Worm (Caenorhabditis elegans): Measurements from ENCODE around the gene pitr-2.

pitr-2 gene

DNA sequence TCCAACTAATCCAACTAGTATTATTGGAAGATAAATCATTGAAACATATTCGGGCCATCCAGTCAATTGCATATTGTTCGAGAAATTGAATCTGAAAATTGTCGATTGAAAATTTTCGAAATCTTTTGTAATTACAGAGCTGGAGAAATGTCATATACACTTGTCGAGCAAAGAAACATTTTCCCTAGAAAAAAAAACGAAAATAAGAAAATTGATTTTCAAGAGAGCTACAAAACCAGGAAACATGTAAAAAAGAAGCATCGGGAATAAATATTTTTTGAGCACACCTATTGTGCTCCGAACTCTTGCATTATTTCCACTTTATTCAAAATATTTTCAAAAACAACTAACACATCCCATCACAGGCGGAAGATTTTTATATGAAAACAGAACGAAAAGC is 36.5 kb downstream of the pitr-2 start, which contains the start of gene frpr-6:
Gene frpr-6 (minus strand): TSS at position 101 of the 400 bp plus-strand sequence.
- TF ChIP-seq dpl-1 (GFP tag; optimal IDR thresholded peaks at IDR 0.05): no peak

DNA sequence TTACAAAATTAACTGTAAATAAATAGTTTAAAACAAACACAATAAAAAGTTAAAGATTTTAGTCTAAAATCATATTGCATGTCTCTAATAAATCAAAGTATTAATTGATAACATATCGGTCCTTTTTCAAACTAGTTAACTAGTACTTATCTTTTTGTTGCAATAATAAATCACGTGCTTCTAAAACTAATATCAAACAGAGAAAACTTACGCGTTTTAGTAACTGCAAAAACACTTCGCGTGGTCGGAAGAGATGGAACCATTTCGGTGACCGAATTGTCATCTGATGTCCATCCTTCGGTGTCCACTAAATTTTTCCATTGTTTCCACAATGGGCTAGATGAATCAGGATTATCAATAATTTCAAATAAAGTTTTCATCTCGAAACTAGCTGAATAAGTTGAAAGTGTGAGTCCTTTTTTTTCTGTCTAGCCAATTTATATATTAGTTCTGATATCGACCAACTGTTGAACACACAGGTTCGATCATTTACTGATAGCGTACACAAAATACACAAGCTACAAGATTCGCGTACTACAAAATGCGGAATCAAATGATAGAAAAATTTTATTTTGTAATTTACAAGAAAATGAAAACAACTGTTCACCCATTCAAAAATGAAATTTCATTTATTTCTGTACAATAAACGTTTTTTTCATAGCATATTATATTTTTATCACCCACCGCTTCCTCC is 39.1 kb downstream of the pitr-2 start, which contains the start of gene F21C10.9:
Gene F21C10.9 (minus strand): TSS at position 417 of the 694 bp plus-strand sequence.
- TF ChIP-seq lin-35 (GFP tag; optimal IDR thresholded peaks at IDR 0.05): peak in 1 of 2 experiments; percentile 50
- TF ChIP-seq mdl-1 (tag; optimal IDR thresholded peaks at IDR 0.05): peak in 1 of 2 experiments; percentile 16
- peak; percentile 31; the same call in 1 of the 2 replicates for TF ChIP-seq grh-1 (GFP tag; IDR thresholded peaks at IDR 0.05)
- no peak for TF ChIP-seq lin-15B (tag; optimal IDR thresholded peaks at IDR 0.05)
- TF ChIP-seq blmp-1 (tag; optimal IDR thresholded peaks at IDR 0.05): peak; percentile 4
- TF ChIP-seq nhr-19 (GFP tag; conservative IDR thresholded peaks at IDR 0.05): peak; percentile 58
- peak; percentile 23 for TF ChIP-seq nhr-90 (tag; optimal IDR thresholded peaks at IDR 0.05; ENCODE audit: poor library complexity)
- peak; percentile 50 for TF ChIP-seq nhr-71 (tag; optimal IDR thresholded peaks at IDR 0.05)
- TF ChIP-seq nhr-20 (tag; optimal IDR thresholded peaks at IDR 0.05): peak; percentile 57
- peak; percentile 5 for TF ChIP-seq elt-2 (tag; optimal IDR thresholded peaks at IDR 0.05)
- no peak for TF ChIP-seq C04F5.9 (tag; optimal IDR thresholded peaks at IDR 0.05)
- no peak for TF ChIP-seq efl-1 (optimal IDR thresholded peaks at IDR 0.05)
- peak in 1 of 2 experiments; percentile 53 for TF ChIP-seq efl-1 (GFP tag; optimal IDR thresholded peaks at IDR 0.05 in 1 of 2)
- peak in 1 of 6 experiments; percentile 8 for TF ChIP-seq elt-3 (tag; optimal IDR thresholded peaks at IDR 0.05)
- peak; percentile 7 for TF ChIP-seq snu-23 (GFP tag; optimal IDR thresholded peaks at IDR 0.05)
- peak; percentile 80 for TF ChIP-seq nhr-85 (tag)
- TF ChIP-seq alr-1 (tag; optimal IDR thresholded peaks at IDR 0.05; ENCODE audit: borderline replicate concordance): no peak
- no peak for TF ChIP-seq ama-1 (optimal IDR thresholded peaks at IDR 0.05)
- TF ChIP-seq nhr-47 (tag; optimal IDR thresholded peaks at IDR 0.05): no peak
- peak; percentile 2 for TF ChIP-seq lin-14 (GFP tag; optimal IDR thresholded peaks at IDR 0.05)

DNA sequence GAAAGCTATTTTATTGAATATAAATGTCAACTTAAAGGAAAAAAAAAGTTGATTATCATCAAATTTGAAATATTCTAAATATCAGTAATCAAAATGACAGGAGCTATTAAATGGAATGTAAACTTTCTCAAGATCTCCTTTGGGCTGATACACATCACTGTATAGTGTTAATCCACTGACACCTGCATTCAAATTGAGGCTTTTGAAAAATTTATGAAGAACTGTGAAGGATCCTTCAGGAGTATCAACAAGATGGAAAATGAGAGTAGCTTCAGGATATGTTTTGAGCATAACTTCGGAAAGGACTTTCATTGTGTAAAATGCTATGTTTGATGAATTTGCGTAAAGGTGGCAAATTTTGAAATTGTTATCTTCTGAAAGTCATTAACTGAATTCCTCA is 40.3 kb downstream of the pitr-2 start:
- TF ChIP-seq aha-1 (tag; optimal IDR thresholded peaks at IDR 0.05): no peak
- TF ChIP-seq mdl-1 (tag; optimal IDR thresholded peaks at IDR 0.05): no peak
- TF ChIP-seq alr-1 (tag; optimal IDR thresholded peaks at IDR 0.05; ENCODE audit: borderline replicate concordance): no peak
- no peak for TF ChIP-seq pax-3 (tag; optimal IDR thresholded peaks at IDR 0.05)
- 0 out of 2 replicates have a peak, but pooled peaks have one; percentile 19 for TF ChIP-seq ceh-88 (GFP tag; IDR thresholded peaks at IDR 0.05)
- TF ChIP-seq nhr-12 (tag; optimal IDR thresholded peaks at IDR 0.05): no peak
- no peak for TF ChIP-seq sox-4 (tag; optimal IDR thresholded peaks at IDR 0.05)
- TF ChIP-seq nhr-85 (tag): no peak
- TF ChIP-seq ama-1 (optimal IDR thresholded peaks at IDR 0.05): no peak
- TF ChIP-seq nhr-11 (tag; optimal IDR thresholded peaks at IDR 0.05): no peak
- no peak for TF ChIP-seq efl-3 (GFP tag; optimal IDR thresholded peaks at IDR 0.05)
- TF ChIP-seq sup-37 (GFP tag; optimal IDR thresholded peaks at IDR 0.05): no peak
- no peak for TF ChIP-seq unc-130 (tag; optimal IDR thresholded peaks at IDR 0.05)
- no peak for TF ChIP-seq ceh-63 (GFP tag; optimal IDR thresholded peaks at IDR 0.05)
- no peak for TF ChIP-seq ces-1 (GFP tag; optimal IDR thresholded peaks at IDR 0.05)
- no peak for TF ChIP-seq dsc-1 (tag; optimal IDR thresholded peaks at IDR 0.05)
- TF ChIP-seq mep-1 (tag; optimal IDR thresholded peaks at IDR 0.05): no peak
- peak; percentile 44 for TF ChIP-seq lir-3 (tag; optimal IDR thresholded peaks at IDR 0.05; ENCODE audit: poor library complexity)
- TF ChIP-seq elt-2 (tag; optimal IDR thresholded peaks at IDR 0.05): peak; percentile 9
- TF ChIP-seq xbp-1 (tag; optimal IDR thresholded peaks at IDR 0.05): no peak
- TF ChIP-seq lin-35 (GFP tag; optimal IDR thresholded peaks at IDR 0.05): peak in 1 of 2 experiments; percentile 24
- no peak for TF ChIP-seq pqm-1 (tag; optimal IDR thresholded peaks at IDR 0.05)
- TF ChIP-seq fkh-4 (tag; optimal IDR thresholded peaks at IDR 0.05; ENCODE audit: borderline replicate concordance): no peak
- TF ChIP-seq C04F5.9 (tag; optimal IDR thresholded peaks at IDR 0.05): no peak
- TF ChIP-seq sptf-1 (tag; optimal IDR thresholded peaks at IDR 0.05): no peak
- no peak for TF ChIP-seq C16A3.4 (tag; optimal IDR thresholded peaks at IDR 0.05)
- no peak for TF ChIP-seq isw-1 (GFP tag; IDR thresholded peaks at IDR 0.05)
- no peak for TF ChIP-seq unc-86 (tag; optimal IDR thresholded peaks at IDR 0.05)
- TF ChIP-seq skn-1 (tag; optimal IDR thresholded peaks at IDR 0.05): no peak
- TF ChIP-seq Y116A8C.19 (tag; optimal IDR thresholded peaks at IDR 0.05; ENCODE audit: borderline replicate concordance): no peak
